Worm (Caenorhabditis elegans): ENCODE measurements around the gene ham-1.

ham-1 gene

ce11 chrIV:12542011-12542410 lies at the start of gene ham-1:
ham-1 (plus strand) TSS chrIV:12542183.
- TF ChIP-seq R02D3.7 (tag; optimal IDR thresholded peaks at IDR 0.05) (no peak), ceh-28 (tag; optimal IDR thresholded peaks at IDR 0.05) (no peak), eor-1 (tag; optimal IDR thresholded peaks at IDR 0.05) (no peak), mdl-1 (tag; optimal IDR thresholded peaks at IDR 0.05) (no peak), mml-1 (tag; optimal IDR thresholded peaks at IDR 0.05) (no peak), nhr-77 (tag; optimal IDR thresholded peaks at IDR 0.05) (no peak), elt-1 (tag; optimal IDR thresholded peaks at IDR 0.05) (no peak), fos-1 (tag; optimal IDR thresholded peaks at IDR 0.05) (no peak), nhr-28 (tag; optimal IDR thresholded peaks at IDR 0.05) (no peak), ceh-16 (tag; optimal IDR thresholded peaks at IDR 0.05) (no peak), jun-1 (tag; optimal IDR thresholded peaks at IDR 0.05) (no peak), skn-1 (tag; optimal IDR thresholded peaks at IDR 0.05) (no peak), pqm-1 (tag; optimal IDR thresholded peaks at IDR 0.05) (no peak), sea-2 (GFP tag; optimal IDR thresholded peaks at IDR 0.05) (no peak), ztf-11 (tag; optimal IDR thresholded peaks at IDR 0.05) (no peak), nhr-11 (tag; optimal IDR thresholded peaks at IDR 0.05) (no peak)

ce11 chrIV:12495196-12495595 lies 46.8 kb upstream of the ham-1 start, which contains the start of gene sru-20:
sru-20 (plus strand) TSS chrIV:12495496.
- TF ChIP-seq ZK546.5 (tag; optimal IDR thresholded peaks at IDR 0.05): no peak
- no peak for TF ChIP-seq lin-39 (tag; optimal IDR thresholded peaks at IDR 0.05)
- TF ChIP-seq aly-2 (tag; optimal IDR thresholded peaks at IDR 0.05): no peak
- TF ChIP-seq zag-1 (tag; optimal IDR thresholded peaks at IDR 0.05): no peak
- no peak for TF ChIP-seq nhr-237 (tag; optimal IDR thresholded peaks at IDR 0.05)
- TF ChIP-seq skn-1 (tag; optimal IDR thresholded peaks at IDR 0.05): no peak
- TF ChIP-seq ceh-28 (tag; optimal IDR thresholded peaks at IDR 0.05): no peak
- no peak for TF ChIP-seq eor-1 (tag; optimal IDR thresholded peaks at IDR 0.05)
- no peak for TF ChIP-seq daf-12 (tag; optimal IDR thresholded peaks at IDR 0.05)
- no peak for TF ChIP-seq nhr-43 (tag; optimal IDR thresholded peaks at IDR 0.05; ENCODE audit: poor library complexity, severe bottlenecking)
- TF ChIP-seq ztf-4 (tag; optimal IDR thresholded peaks at IDR 0.05): no peak
- no peak for TF ChIP-seq jun-1 (tag; optimal IDR thresholded peaks at IDR 0.05)
- no peak for TF ChIP-seq mml-1 (tag; optimal IDR thresholded peaks at IDR 0.05)
- TF ChIP-seq nhr-67 (tag; optimal IDR thresholded peaks at IDR 0.05): no peak
- TF ChIP-seq ceh-82 (tag; optimal IDR thresholded peaks at IDR 0.05): no peak

- TF ChIP-seq lsy-12 (tag; optimal IDR thresholded peaks at IDR 0.05) (no peak), ama-1 (optimal IDR thresholded peaks at IDR 0.05) (no peak), tbx-2 (tag; optimal IDR thresholded peaks at IDR 0.05) (no peak), unc-39 (tag; optimal IDR thresholded peaks at IDR 0.05) (no peak), hmg-11 (tag; optimal IDR thresholded peaks at IDR 0.05) (no peak), R02D3.7 (tag; optimal IDR thresholded peaks at IDR 0.05) (no peak), nhr-23 (tag; optimal IDR thresholded peaks at IDR 0.05) (no peak), ztf-11 (tag; optimal IDR thresholded peaks at IDR 0.05) (no peak), nhr-237 (tag; optimal IDR thresholded peaks at IDR 0.05) (no peak), lin-15B (tag; optimal IDR thresholded peaks at IDR 0.05) (no peak), nhr-28 (tag; optimal IDR thresholded peaks at IDR 0.05) (no peak), pha-4 (tag; optimal IDR thresholded peaks at IDR 0.05) (no peak)
These were observed 43.7 kb upstream of the ham-1 start, which contains the start of gene sru-19 for ce11 chrIV:12498238-12498637. sru-19 (plus strand) TSS chrIV:12498538.

ce11 chrIV:12501956-12502355 lies 40.0 kb upstream of the ham-1 start, which contains the start of gene sru-18:
sru-18 (plus strand) TSS chrIV:12502256.
- TF ChIP-seq nhr-25 (tag; optimal IDR thresholded peaks at IDR 0.05) (no peak), R02D3.7 (tag; optimal IDR thresholded peaks at IDR 0.05) (no peak), hmg-11 (tag; optimal IDR thresholded peaks at IDR 0.05) (no peak), nhr-67 (tag; optimal IDR thresholded peaks at IDR 0.05) (no peak), ztf-4 (tag; optimal IDR thresholded peaks at IDR 0.05) (no peak), zag-1 (tag; optimal IDR thresholded peaks at IDR 0.05) (no peak), mdl-1 (tag; optimal IDR thresholded peaks at IDR 0.05) (no peak), jun-1 (tag; optimal IDR thresholded peaks at IDR 0.05) (no peak), unc-39 (tag; optimal IDR thresholded peaks at IDR 0.05) (no peak), skn-1 (tag; optimal IDR thresholded peaks at IDR 0.05) (no peak), nhr-43 (tag; optimal IDR thresholded peaks at IDR 0.05; ENCODE audit: poor library complexity, severe bottlenecking) (no peak), ceh-82 (tag; optimal IDR thresholded peaks at IDR 0.05) (no peak), nhr-23 (tag; optimal IDR thresholded peaks at IDR 0.05) (no peak), pqm-1 (tag; optimal IDR thresholded peaks at IDR 0.05) (no peak), lin-15B (tag; optimal IDR thresholded peaks at IDR 0.05) (no peak), elt-3 (tag; optimal IDR thresholded peaks at IDR 0.05) (no peak), snpc-4 (tag; optimal IDR thresholded peaks at IDR 0.05) (no peak), daf-12 (tag; optimal IDR thresholded peaks at IDR 0.05) (no peak)

Data from whole organism, L3 larva.